Worm (Caenorhabditis elegans): ENCODE data around the gene try-13.
A peak's percentile ranks its signal among the peaks of the same experiment; 100 is the strongest.

try-13 gene

ce11 chrV:7465509-7465908, 25.6 kb downstream of the try-13 start, which contains the start of gene F25E5.1 (continued):
- peak; percentile 63 for TF ChIP-seq hlh-30 (tag; optimal IDR thresholded peaks at IDR 0.05; ENCODE audit: insufficient read depth)
- peak; percentile 59 for TF ChIP-seq nhr-28 (tag; optimal IDR thresholded peaks at IDR 0.05)
- no peak for TF ChIP-seq F49E8.2 (tag; optimal IDR thresholded peaks at IDR 0.05; ENCODE audit: borderline replicate concordance)
- no peak for TF ChIP-seq lin-38 (GFP tag; IDR thresholded peaks at IDR 0.05)
- TF ChIP-seq nhr-6 (tag; optimal IDR thresholded peaks at IDR 0.05): peak; percentile 70
- TF ChIP-seq tag-97 (GFP tag; IDR thresholded peaks at IDR 0.05): no peak
- TF ChIP-seq ama-1 (optimal IDR thresholded peaks at IDR 0.05): no peak
- TF ChIP-seq fos-1 (tag; optimal IDR thresholded peaks at IDR 0.05): no peak
- TF ChIP-seq lin-13 (GFP tag; optimal IDR thresholded peaks at IDR 0.05): no peak
- TF ChIP-seq snpc-1.2 (GFP tag; IDR thresholded peaks at IDR 0.05): no peak
- no peak for TF ChIP-seq duxl-1 (tag; optimal IDR thresholded peaks at IDR 0.05; ENCODE audit: poor library complexity)
- TF ChIP-seq D1046.2 (GFP tag; IDR thresholded peaks at IDR 0.05): no peak

ce11 chrV:7472815-7473214, 32.9 kb downstream of the try-13 start, which contains the start of gene str-28:
Gene str-28, minus strand, starts transcription at chrV:7472915.
- TF ChIP-seq dmd-6 (GFP tag; IDR thresholded peaks at IDR 0.05) (no peak), lim-7 (GFP tag; IDR thresholded peaks at IDR 0.05) (no peak), zip-2 (tag; optimal IDR thresholded peaks at IDR 0.05) (no peak), pqm-1 (tag; optimal IDR thresholded peaks at IDR 0.05) (no peak), lin-13 (GFP tag; optimal IDR thresholded peaks at IDR 0.05) (no peak), duxl-1 (tag; optimal IDR thresholded peaks at IDR 0.05; ENCODE audit: poor library complexity) (no peak), nhr-102 (tag; optimal IDR thresholded peaks at IDR 0.05) (no peak), F49E8.2 (tag; optimal IDR thresholded peaks at IDR 0.05; ENCODE audit: borderline replicate concordance) (no peak), snpc-1.2 (GFP tag; IDR thresholded peaks at IDR 0.05) (no peak), F26F4.8 (GFP tag; conservative IDR thresholded peaks at IDR 0.05) (no peak), R02D3.7 (tag; optimal IDR thresholded peaks at IDR 0.05) (no peak), dmd-8 (GFP tag; IDR thresholded peaks at IDR 0.05) (no peak)

ce11 chrV:7476766-7477165, 36.9 kb downstream of the try-13 start, which contains the start of gene srh-125:
Gene srh-125, minus strand, starts transcription at chrV:7476866.
- TF ChIP-seq snpc-1.2 (GFP tag; IDR thresholded peaks at IDR 0.05): no peak
- no peak for TF ChIP-seq lin-15B (tag; optimal IDR thresholded peaks at IDR 0.05)
- TF ChIP-seq T20F7.1 (GFP tag; optimal IDR thresholded peaks at IDR 0.05): no peak
- no peak for TF ChIP-seq nhr-111 (GFP tag; optimal IDR thresholded peaks at IDR 0.05)
- TF ChIP-seq mdt-29 (GFP tag; IDR thresholded peaks at IDR 0.05): no peak
- no peak for TF ChIP-seq ceh-82 (tag; optimal IDR thresholded peaks at IDR 0.05)
- TF ChIP-seq dmd-6 (GFP tag; IDR thresholded peaks at IDR 0.05): no peak
- TF ChIP-seq ztf-11 (tag; optimal IDR thresholded peaks at IDR 0.05): no peak
- TF ChIP-seq cey-2 (tag; optimal IDR thresholded peaks at IDR 0.05; ENCODE audit: borderline replicate concordance, insufficient read depth): no peak
- no peak for TF ChIP-seq php-3 (GFP tag; IDR thresholded peaks at IDR 0.05)
- TF ChIP-seq egl-27 (tag; optimal IDR thresholded peaks at IDR 0.05): no peak
- no peak for TF ChIP-seq hlh-30 (tag; optimal IDR thresholded peaks at IDR 0.05; ENCODE audit: insufficient read depth)
- TF ChIP-seq set-16 (GFP tag; IDR thresholded peaks at IDR 0.05): no peak

- TF ChIP-seq nhr-111 (GFP tag; optimal IDR thresholded peaks at IDR 0.05) (no peak), skn-1 (tag; optimal IDR thresholded peaks at IDR 0.05) (no peak), snpc-1.2 (GFP tag; IDR thresholded peaks at IDR 0.05) (no peak), F10B5.3 (tag; optimal IDR thresholded peaks at IDR 0.05) (no peak), tra-1 (GFP tag; IDR thresholded peaks at IDR 0.05) (no peak)
Measured at ce11 chrV:7478404-7478803, 38.5 kb downstream of the try-13 start, which contains the start of gene str-190. Gene str-190, minus strand, starts transcription at chrV:7478504.

- TF ChIP-seq aly-2 (tag; optimal IDR thresholded peaks at IDR 0.05): no peak
- TF ChIP-seq lin-15B (tag; optimal IDR thresholded peaks at IDR 0.05): no peak
- no peak for TF ChIP-seq cey-2 (tag; optimal IDR thresholded peaks at IDR 0.05; ENCODE audit: borderline replicate concordance, insufficient read depth)
- no peak for TF ChIP-seq zip-2 (tag; optimal IDR thresholded peaks at IDR 0.05)
- TF ChIP-seq ces-1 (GFP tag; optimal IDR thresholded peaks at IDR 0.05): no peak
- TF ChIP-seq ceh-44 (GFP tag; IDR thresholded peaks at IDR 0.05): no peak
- no peak for TF ChIP-seq ctbp-1 (GFP tag; IDR thresholded peaks at IDR 0.05)
- no peak for TF ChIP-seq F26F4.8 (GFP tag; conservative IDR thresholded peaks at IDR 0.05)
- no peak for TF ChIP-seq R02D3.7 (tag; optimal IDR thresholded peaks at IDR 0.05)
- TF ChIP-seq zfp-2 (tag; optimal IDR thresholded peaks at IDR 0.05): no peak
- TF ChIP-seq dmd-8 (GFP tag; IDR thresholded peaks at IDR 0.05): no peak
- TF ChIP-seq daf-12 (tag; optimal IDR thresholded peaks at IDR 0.05): no peak
- TF ChIP-seq nhr-102 (tag; optimal IDR thresholded peaks at IDR 0.05): no peak
- no peak for TF ChIP-seq ceh-82 (tag; optimal IDR thresholded peaks at IDR 0.05)
- no peak for TF ChIP-seq egl-43 (GFP tag; IDR thresholded peaks at IDR 0.05)
- no peak for TF ChIP-seq daf-8 (GFP tag; IDR thresholded peaks at IDR 0.05)
- no peak for TF ChIP-seq F44E2.7 (GFP tag; IDR thresholded peaks at IDR 0.05)
Measured at ce11 chrV:7480949-7481348, 41.0 kb downstream of the try-13 start, which contains the start of gene C18B10.6. Gene C18B10.6, minus strand, starts transcription at chrV:7481049.
